Fruit fly (Drosophila melanogaster): Measurements from ENCODE around the gene Or33a.
A peak's percentile ranks its signal among the peaks of the same experiment; 100 is the strongest.

Gene Or33a

DNA sequence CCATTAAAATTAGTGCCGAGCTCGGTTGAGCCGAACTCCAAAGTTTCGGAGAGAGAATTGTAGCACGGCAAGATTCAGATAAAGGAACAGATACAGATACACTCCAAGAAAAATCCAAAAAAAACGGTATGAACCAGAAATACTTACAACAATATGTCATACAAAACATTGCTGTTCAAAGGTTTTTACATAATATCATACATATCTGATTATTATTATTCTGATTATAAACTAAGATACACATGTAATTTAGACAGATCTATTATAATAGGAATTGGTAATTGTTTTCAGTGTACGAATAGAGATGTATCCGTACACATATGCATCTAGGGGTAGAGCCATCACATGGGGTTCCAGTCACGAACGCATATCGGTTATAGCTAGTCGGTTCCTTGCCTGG, 45.8 kb downstream of the Or33a start (continued):
- TF ChIP-seq CG15514 (GFP tag; optimal IDR thresholded peaks at IDR 0.05) (no peak), salm (tag; optimal IDR thresholded peaks at IDR 0.05) (no peak), Xrp1 (GFP tag; IDR thresholded peaks at IDR 0.05) (peak; percentile 23; the same call in 1 of the 2 replicates), wek (GFP tag; optimal IDR thresholded peaks at IDR 0.05) (no peak), D19A (tag; optimal IDR thresholded peaks at IDR 0.05) (no peak), CG4328 (GFP tag; optimal IDR thresholded peaks at IDR 0.05) (no peak), tna (GFP tag; IDR thresholded peaks at IDR 0.05; ENCODE audit: partially characterized antibody) (no peak), CG15269 (tag; optimal IDR thresholded peaks at IDR 0.05) (no peak), Abd-B (GFP tag; optimal IDR thresholded peaks at IDR 0.05) (no peak), otp (GFP tag; IDR thresholded peaks at IDR 0.05) (no peak), lola (GFP tag; optimal IDR thresholded peaks at IDR 0.05) (peak in 1 of 3 experiments; percentile 58), Sox102F (GFP tag; optimal IDR thresholded peaks at IDR 0.05) (peak; percentile 12), her (GFP tag; optimal IDR thresholded peaks at IDR 0.05) (no peak), CG13894 (tag; optimal IDR thresholded peaks at IDR 0.05) (no peak), Mes4 (GFP tag; optimal IDR thresholded peaks at IDR 0.05) (no peak), ind (GFP tag; optimal IDR thresholded peaks at IDR 0.05) (no peak), CG8388 (GFP tag; optimal IDR thresholded peaks at IDR 0.05) (peak; percentile 27), CG1603 (tag; optimal IDR thresholded peaks at IDR 0.05) (peak; percentile 29), pfk (GFP tag; optimal IDR thresholded peaks at IDR 0.05) (no peak), CG8359 (GFP tag; optimal IDR thresholded peaks at IDR 0.05; ENCODE audit: borderline replicate concordance) (no peak), CG12219 (GFP tag; optimal IDR thresholded peaks at IDR 0.05) (no peak), CG11085 (GFP tag; IDR thresholded peaks at IDR 0.05) (no peak), dm (GFP tag; optimal IDR thresholded peaks at IDR 0.05) (no peak), CG14710 (tag; optimal IDR thresholded peaks at IDR 0.05) (peak; percentile 7), ara (GFP tag; IDR thresholded peaks at IDR 0.05) (no peak), CG12104 (GFP tag; optimal IDR thresholded peaks at IDR 0.05) (no peak), CG17361 (GFP tag; IDR thresholded peaks at IDR 0.05) (peak; percentile 22; the same call in 1 of the 3 replicates), CG1529 (GFP tag; optimal IDR thresholded peaks at IDR 0.05) (no peak), CG1832 (GFP tag; optimal IDR thresholded peaks at IDR 0.05) (no peak), dysf (GFP tag; IDR thresholded peaks at IDR 0.05) (no peak), Deaf1 (tag; optimal IDR thresholded peaks at IDR 0.05) (no peak), CG16815 (GFP tag; optimal IDR thresholded peaks at IDR 0.05) (peak; percentile 25), HmgZ (tag; optimal IDR thresholded peaks at IDR 0.05) (no peak), CG30403 (GFP tag; optimal IDR thresholded peaks at IDR 0.05) (no peak), H15 (GFP tag; IDR thresholded peaks at IDR 0.05) (no peak), CG7271 (tag; optimal IDR thresholded peaks at IDR 0.05) (no peak), CG12744 (GFP tag; optimal IDR thresholded peaks at IDR 0.05) (no peak), Ssrp (tag; optimal IDR thresholded peaks at IDR 0.05) (peak; percentile 8), CG7556 (GFP tag; optimal IDR thresholded peaks at IDR 0.05) (peak; percentile 4), knrl (GFP tag; IDR thresholded peaks at IDR 0.05; ENCODE audit: partially characterized antibody) (no peak), btn (GFP tag; optimal IDR thresholded peaks at IDR 0.05) (no peak), CG17328 (GFP tag; IDR thresholded peaks at IDR 0.05) (no peak), row (GFP tag; IDR thresholded peaks at IDR 0.05) (peak; percentile 36; the same call in 1 of the 3 replicates), phol (tag; optimal IDR thresholded peaks at IDR 0.05) (peak; percentile 28), CG1602 (GFP tag; optimal IDR thresholded peaks at IDR 0.05) (no peak), CG6689 (GFP tag; IDR thresholded peaks at IDR 0.05) (no peak), CG10979 (tag; optimal IDR thresholded peaks at IDR 0.05) (peak; percentile 17), nerfin-2 (GFP tag; IDR thresholded peaks at IDR 0.05; ENCODE audit: partially characterized antibody) (no peak), dpn (GFP tag; optimal IDR thresholded peaks at IDR 0.05) (no peak), HHEX (GFP tag; optimal IDR thresholded peaks at IDR 0.05) (no peak)

All from whole organism, embryonic.